Worm (Caenorhabditis elegans) whole organism, midembryonic: ENCODE results near the gene hmgr-1.
"Not testable (repeated sequence)": the region's sequence is repeated elsewhere in the genome, so short reads cannot be mapped to it uniquely, and the experiment has no call there.

ENCODE experiments used
- T22C8.4 ChIP-seq: fragments of 200-800 bp; sonication (Bioruptor generic); IDR thresholded peaks from 2 replicates; pipeline ENCODE4 v1.3.6; 2022; ENCODE audit warnings: missing genetic modification characterization, missing compliant biosample characterization
- ref-1 ChIP-seq: fragments of 200-800 bp; sonication (Bioruptor generic); conservative IDR thresholded peaks from 2 replicates; pipeline ENCODE4 v1.3.6; 2022; ENCODE audit warnings: missing genetic modification reagents, missing genetic modification characterization, missing compliant biosample characterization

ce11 chrIII:7386539-7386938, 27.2 kb downstream of the hmgr-1 start:
- not testable (repeated sequence) for TF ChIP-seq ref-1, T22C8.4 (GFP tag; lab: Robert Waterston, UW)
